Fruit fly (Drosophila melanogaster) whole organism, embryonic: ENCODE measurements around the gene RpS15Aa.

Experiments used
- ATbp ChIP-seq: fragments of 200-800 bp; sonication (Bioruptor generic); optimal IDR thresholded peaks from 2 replicates; lab custom pipeline; 2017; ENCODE audit warnings: missing biosample characterization, mild to moderate bottlenecking, missing genetic modification characterization, missing genetic modification reagents
- Antp ChIP-seq: fragments of 200-800 bp; sonication (Bioruptor generic); optimal IDR thresholded peaks from 3 replicates; lab custom pipeline; 2016; ENCODE audit warnings: missing biosample characterization, missing genetic modification characterization
- Asciz ChIP-seq: fragments of 200-800 bp; sonication (Bioruptor generic); optimal IDR thresholded peaks from 2 replicates; lab custom pipeline; 2017; ENCODE audit warnings: missing biosample characterization, mild to moderate bottlenecking, missing genetic modification characterization, missing genetic modification reagents
- Blimp-1 ChIP-seq: fragments of 200-800 bp; sonication (Bioruptor generic); optimal IDR thresholded peaks from 3 replicates; lab custom pipeline; 2018; ENCODE audit warnings: missing biosample characterization, missing genetic modification characterization, mild to moderate bottlenecking, moderate library complexity, missing genetic modification reagents
- CG10654 ChIP-seq: fragments of 200-800 bp; sonication (Bioruptor generic); optimal IDR thresholded peaks from 2 replicates; lab custom pipeline; 2016; ENCODE audit warnings: missing biosample characterization, missing genetic modification characterization
- CG12391 ChIP-seq: fragments of 200-800 bp; sonication (Bioruptor generic); optimal IDR thresholded peaks from 3 replicates; lab custom pipeline; 2018; ENCODE audit warnings: missing biosample characterization, mild to moderate bottlenecking, missing genetic modification characterization, moderate library complexity
- CG12769 ChIP-seq: fragments of 200-800 bp; sonication (Bioruptor generic); optimal IDR thresholded peaks from 2 replicates; lab custom pipeline; 2019; ENCODE audit warnings: missing biosample characterization, mild to moderate bottlenecking, missing genetic modification characterization, moderate library complexity
- CG15514 ChIP-seq: fragments of 200-800 bp; sonication (Bioruptor generic); optimal IDR thresholded peaks from 3 replicates; lab custom pipeline; 2017; ENCODE audit warnings: missing biosample characterization, missing genetic modification characterization, mild to moderate bottlenecking, moderate library complexity, missing genetic modification reagents
- CG16863 ChIP-seq: fragments of 200-800 bp; sonication (Bioruptor generic); optimal IDR thresholded peaks from 3 replicates; lab custom pipeline; 2016; ENCODE audit warnings: missing biosample characterization, missing genetic modification characterization
- CG2120 ChIP-seq: fragments of 200-800 bp; sonication (Bioruptor generic); optimal IDR thresholded peaks from 3 replicates; lab custom pipeline; 2016; ENCODE audit warnings: missing biosample characterization, missing genetic modification characterization
- CG3407 ChIP-seq: fragments of 200-800 bp; sonication (Bioruptor generic); optimal IDR thresholded peaks from 2 replicates; lab custom pipeline; 2018; ENCODE audit warnings: missing biosample characterization, mild to moderate bottlenecking, missing genetic modification characterization
- CG6689 ChIP-seq: fragments of 200-800 bp; sonication (Bioruptor generic); IDR thresholded peaks from 2 replicates; pipeline ENCODE4 v1.3.6; 2022; ENCODE audit warnings: missing biosample characterization, missing genetic modification characterization
- CG7372 ChIP-seq: fragments of 200-800 bp; sonication (Bioruptor generic); IDR thresholded peaks from 2 replicates; pipeline ENCODE4 v1.3.6; 2022; ENCODE audit warnings: missing biosample characterization, missing genetic modification characterization
- CG7786 ChIP-seq: fragments of 200-800 bp; sonication (Bioruptor generic); optimal IDR thresholded peaks from 2 replicates; lab custom pipeline; 2016; ENCODE audit warnings: missing biosample characterization, missing genetic modification characterization
- CG7987 ChIP-seq: fragments of 200-800 bp; sonication (Bioruptor generic); optimal IDR thresholded peaks from 2 replicates; lab custom pipeline; 2018; ENCODE audit warnings: missing biosample characterization, mild to moderate bottlenecking, missing genetic modification characterization, moderate library complexity
- CG8290 ChIP-seq, 3 experiments: fragments of 200-800 bp; sonication (Bioruptor generic); optimal IDR thresholded peaks; 2 replicates each; lab custom pipeline; 2016 to 2019; ENCODE audit warnings: missing biosample characterization in 3 of 3, missing genetic modification characterization in 3 of 3, mild to moderate bottlenecking in 2 of 3, moderate library complexity in 1 of 3
- CG8944 ChIP-seq: fragments of 200-800 bp; sonication (Bioruptor generic); optimal IDR thresholded peaks from 3 replicates; lab custom pipeline; 2016; ENCODE audit warnings: missing biosample characterization, missing genetic modification characterization
- Dp ChIP-seq: fragments of 200-800 bp; sonication (Bioruptor generic); optimal IDR thresholded peaks from 2 replicates; lab custom pipeline; 2018; ENCODE audit warnings: missing biosample characterization, mild to moderate bottlenecking, missing genetic modification characterization, moderate library complexity
- HLH3B ChIP-seq: fragments of 200-800 bp; sonication (Bioruptor generic); IDR thresholded peaks from 2 replicates; pipeline ENCODE4 v1.3.6; 2022; ENCODE audit warnings: missing biosample characterization, missing genetic modification characterization
- Hr3 ChIP-seq: fragments of 200-800 bp; sonication (Bioruptor generic); optimal IDR thresholded peaks from 3 replicates; lab custom pipeline; 2016; ENCODE audit warnings: missing biosample characterization, missing genetic modification characterization
- Hsf ChIP-seq: fragments of 200-800 bp; sonication (Bioruptor generic); optimal IDR thresholded peaks from 3 replicates; lab custom pipeline; 2016; ENCODE audit warnings: missing biosample characterization, missing genetic modification characterization
- Max ChIP-seq: fragments of 200-800 bp; sonication (Bioruptor generic); optimal IDR thresholded peaks from 2 replicates; lab custom pipeline; 2016; ENCODE audit warnings: missing biosample characterization, mild to moderate bottlenecking, missing genetic modification characterization
- Med ChIP-seq: fragments of 200-800 bp; sonication (Bioruptor generic); peaks from one replicate; lab custom pipeline; 2016; ENCODE audit warnings: missing biosample characterization, missing genetic modification characterization, mild to moderate bottlenecking, inconsistent platforms, moderate library complexity
- Nf-YC ChIP-seq: fragments of 200-800 bp; optimal IDR thresholded peaks from 3 replicates; lab custom pipeline; 2019; ENCODE audit warnings: missing biosample characterization, mild to moderate bottlenecking, missing genetic modification characterization, moderate library complexity
- Sox102F ChIP-seq: fragments of 200-800 bp; sonication (Bioruptor generic); optimal IDR thresholded peaks from 2 replicates; lab custom pipeline; 2018; ENCODE audit warnings: missing biosample characterization, mild to moderate bottlenecking, missing genetic modification characterization, moderate library complexity
- Xrp1 ChIP-seq: fragments of 200-800 bp; sonication (Bioruptor generic); IDR thresholded peaks from 2 replicates; pipeline ENCODE4 v1.3.6; 2022; ENCODE audit warnings: missing biosample characterization, missing genetic modification characterization
- aop ChIP-seq: fragments of 200-800 bp; sonication (Bioruptor generic); IDR thresholded peaks from 2 replicates; pipeline ENCODE4 v1.3.6; 2022; ENCODE audit warnings: missing biosample characterization, missing genetic modification characterization
- bigmax ChIP-seq: fragments of 200-800 bp; sonication (Bioruptor generic); optimal IDR thresholded peaks from 2 replicates; lab custom pipeline; 2018; ENCODE audit warnings: missing biosample characterization, mild to moderate bottlenecking, missing genetic modification characterization
- corto ChIP-seq: fragments of 200-800 bp; sonication (Bioruptor generic); optimal IDR thresholded peaks from 2 replicates; lab custom pipeline; 2016; ENCODE audit warnings: missing biosample characterization, mild to moderate bottlenecking, missing genetic modification characterization, moderate library complexity
- dpn ChIP-seq, 2 experiments: fragments of 200-800 bp; sonication (Bioruptor generic); optimal IDR thresholded peaks; 3 replicates each; lab custom pipeline; 2016; ENCODE audit warnings: missing biosample characterization in 2 of 2, missing genetic modification characterization in 2 of 2
- dysf ChIP-seq: fragments of 200-800 bp; sonication (Bioruptor generic); IDR thresholded peaks from 3 replicates; pipeline ENCODE4 v1.3.6; 2022; ENCODE audit warnings: missing biosample characterization, missing genetic modification characterization
- emc ChIP-seq: fragments of 200-800 bp; sonication (Bioruptor generic); optimal IDR thresholded peaks from 2 replicates; lab custom pipeline; 2016; ENCODE audit warnings: missing biosample characterization, missing genetic modification characterization
- exex ChIP-seq: fragments of 200-800 bp; sonication (Bioruptor generic); optimal IDR thresholded peaks from 4 replicates; lab custom pipeline; 2018; ENCODE audit warnings: missing biosample characterization, mild to moderate bottlenecking, missing genetic modification characterization, moderate library complexity
- ind ChIP-seq: fragments of 200-800 bp; sonication (Bioruptor generic); optimal IDR thresholded peaks from 3 replicates; lab custom pipeline; 2016; ENCODE audit warnings: missing biosample characterization, missing genetic modification characterization
- insv ChIP-seq, 2 experiments: fragments of 200-800 bp; sonication (Bioruptor generic); optimal IDR thresholded peaks; 3 replicates each; lab custom pipeline; 2016 to 2018; ENCODE audit warnings: missing biosample characterization in 2 of 2, missing genetic modification characterization in 2 of 2
- lab ChIP-seq: fragments of 200-800 bp; sonication (Bioruptor generic); optimal IDR thresholded peaks from 3 replicates; lab custom pipeline; 2017; ENCODE audit warnings: missing biosample characterization, missing genetic modification characterization, mild to moderate bottlenecking, moderate library complexity, missing genetic modification reagents
- mam ChIP-seq: fragments of 200-800 bp; sonication (Bioruptor generic); optimal IDR thresholded peaks from 3 replicates; lab custom pipeline; 2016; ENCODE audit warnings: missing biosample characterization, missing genetic modification characterization
- phol ChIP-seq: fragments of 200-800 bp; sonication (Bioruptor generic); optimal IDR thresholded peaks from 3 replicates; lab custom pipeline; 2018; ENCODE audit warnings: missing biosample characterization, mild to moderate bottlenecking, missing genetic modification characterization, moderate library complexity
- row ChIP-seq: fragments of 200-800 bp; sonication (Bioruptor generic); IDR thresholded peaks from 3 replicates; pipeline ENCODE4 v1.3.6; 2022; ENCODE audit warnings: missing biosample characterization, missing genetic modification characterization
- sd ChIP-seq: fragments of 200-800 bp; sonication (Bioruptor generic); optimal IDR thresholded peaks from 3 replicates; lab custom pipeline; 2018; ENCODE audit warnings: missing biosample characterization, mild to moderate bottlenecking, missing genetic modification characterization, moderate library complexity
- sens ChIP-seq: fragments of 200-800 bp; sonication (Bioruptor generic); peaks from one replicate; lab custom pipeline; 2016; ENCODE audit warnings: missing biosample characterization, missing genetic modification characterization
- sens-2 ChIP-seq: fragments of 200-800 bp; sonication (Bioruptor generic); IDR thresholded peaks from 2 replicates; pipeline ENCODE4 v1.3.6; 2022; ENCODE audit warnings: missing biosample characterization, missing genetic modification characterization
- seq ChIP-seq: fragments of 200-800 bp; sonication (Bioruptor generic); IDR thresholded peaks from 2 replicates; pipeline ENCODE4 v1.3.6; 2022; ENCODE audit warnings: missing biosample characterization, missing genetic modification characterization
- slbo ChIP-seq: fragments of 200-800 bp; sonication (Bioruptor generic); IDR thresholded peaks from 2 replicates; pipeline ENCODE4 v1.3.6; 2022; ENCODE audit warnings: missing biosample characterization, missing genetic modification characterization
- sr ChIP-seq: fragments of 200-800 bp; sonication (Bioruptor generic); IDR thresholded peaks from 3 replicates; pipeline ENCODE4 v1.3.6; 2022; ENCODE audit warnings: missing biosample characterization, missing genetic modification characterization
- ttk ChIP-seq: fragments of 200-800 bp; sonication (Bioruptor generic); IDR thresholded peaks from 2 replicates; pipeline ENCODE4 v2.1.2; 2022; ENCODE audit warnings: missing biosample characterization, missing genetic modification characterization
- unpg ChIP-seq: fragments of 200-800 bp; sonication (Bioruptor generic); optimal IDR thresholded peaks from 3 replicates; lab custom pipeline; 2018; ENCODE audit warnings: missing biosample characterization, mild to moderate bottlenecking, missing genetic modification characterization, moderate library complexity
- zfh2 ChIP-seq: fragments of 200-800 bp; sonication (Bioruptor generic); optimal IDR thresholded peaks from 2 replicates; lab custom pipeline; 2016; ENCODE audit warnings: missing biosample characterization, missing genetic modification characterization

Gene RpS15Aa

DNA sequence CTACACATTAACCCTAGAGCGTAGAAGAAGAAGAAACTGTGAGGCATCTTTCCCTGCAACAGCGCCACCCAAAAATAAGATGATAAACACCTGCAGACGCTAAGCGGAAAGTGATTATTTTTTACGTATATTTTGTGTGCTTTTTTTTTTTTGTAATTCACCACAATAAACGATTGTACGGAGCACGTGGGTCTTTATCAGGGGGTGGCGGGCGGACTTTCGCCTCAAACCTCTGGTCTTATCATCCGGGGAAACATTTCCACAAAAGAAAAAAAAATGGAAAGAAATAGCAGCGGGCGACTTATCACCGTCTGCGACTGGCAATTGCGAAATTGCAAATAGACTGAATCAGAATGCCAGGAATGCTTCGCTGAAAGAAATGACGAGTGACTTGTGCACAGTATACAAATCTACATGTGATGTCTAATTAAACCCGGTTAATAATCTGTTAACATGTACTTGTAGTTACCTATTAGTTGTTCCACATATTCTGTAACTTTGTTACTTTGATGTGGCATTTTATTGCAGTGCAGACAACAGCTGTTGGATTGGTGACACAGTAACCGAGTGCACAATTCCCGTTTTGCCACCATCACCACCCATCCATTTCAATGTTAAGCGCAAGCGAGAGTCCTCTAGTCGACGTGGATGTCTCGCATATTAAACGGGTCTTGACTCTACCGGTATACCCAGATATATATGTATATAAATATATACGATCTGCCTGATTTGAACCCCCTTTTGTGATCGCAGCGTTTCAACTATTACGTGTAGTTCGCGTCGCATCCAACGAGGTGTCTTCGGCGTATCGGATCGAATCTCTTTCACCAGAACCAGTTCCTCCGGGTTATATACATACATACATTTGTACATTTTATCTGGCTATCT is 5.4 kb downstream of the RpS15Aa start (continued):
- TF ChIP-seq dpn (GFP tag; optimal IDR thresholded peaks at IDR 0.05; lab: Kevin White, UChicago) (no peak), sens (GFP tag; lab: Kevin White, UChicago) (peak; percentile 64), ATbp (GFP tag; lab: Kevin White, UChicago) (peak; percentile 34), Max (GFP tag; lab: Kevin White, UChicago) (no peak), mam (peak; percentile 26), Asciz (GFP tag; lab: Kevin White, UChicago) (peak; percentile 47), corto (GFP tag; lab: Kevin White, UChicago) (peak; percentile 61), CG8944 (GFP tag; lab: Kevin White, UChicago) (no peak), ind (GFP tag; lab: Kevin White, UChicago) (peak; percentile 24), row (GFP tag; lab: Robert Waterston, UW) (peak; percentile 29; the same call in 2 of the 3 replicates), sr (GFP tag; lab: Robert Waterston, UW) (no peak), CG3407 (GFP tag; lab: Kevin White, UChicago) (no peak), CG8290 (GFP tag; optimal IDR thresholded peaks at IDR 0.05; lab: Kevin White, UChicago) (peak; percentile 5), CG8290 (tag; optimal IDR thresholded peaks at IDR 0.05; lab: Kevin White, UChicago) (peak in 1 of 2 experiments; percentile 70), sd (tag; lab: Kevin White, UChicago) (peak; percentile 89), CG7372 (GFP tag; lab: Robert Waterston, UW) (no peak), CG16863 (GFP tag; lab: Kevin White, UChicago) (no peak), CG6689 (no peak), unpg (GFP tag; lab: Kevin White, UChicago) (peak; percentile 17), lab (GFP tag; lab: Kevin White, UChicago) (peak; percentile 5), seq (GFP tag; lab: Robert Waterston, UW) (0 out of 2 replicates have a peak, but pooled peaks have one; percentile 27), zfh2 (peak; percentile 22), CG2120 (GFP tag; lab: Kevin White, UChicago) (peak; percentile 43), CG10654 (no peak), phol (peak; percentile 15), bigmax (no peak), emc (no peak), Antp (peak; percentile 5), Xrp1 (GFP tag; lab: Robert Waterston, UW) (peak; percentile 27; the same call in 1 of the 2 replicates), Blimp-1 (GFP tag; lab: Kevin White, UChicago) (peak; percentile 28), Nf-YC (tag; lab: Kevin White, UChicago) (no peak), dysf (GFP tag; lab: Robert Waterston, UW) (peak; percentile 34; the same call in 1 of the 3 replicates), Dp (GFP tag; lab: Kevin White, UChicago) (no peak), Hsf (GFP tag; lab: Kevin White, UChicago) (no peak), slbo (GFP tag; lab: Robert Waterston, UW) (peak; percentile 35; the same call in 1 of the 2 replicates), CG7987 (GFP tag; lab: Kevin White, UChicago) (no peak), CG15514 (peak; percentile 31), CG12769 (peak; percentile 11), HLH3B (GFP tag; lab: Robert Waterston, UW) (peak; percentile 43; the same call in 1 of the 2 replicates), aop (GFP tag; lab: Robert Waterston, UW) (0 out of 2 replicates have a peak, but pooled peaks have one; percentile 28), insv (GFP tag; optimal IDR thresholded peaks at IDR 0.05; lab: Kevin White, UChicago) (no peak), CG12391 (peak; percentile 17), exex (peak; percentile 50), sens-2 (GFP tag; lab: Robert Waterston, UW) (no peak), Med (GFP tag; lab: Kevin White, UChicago) (peak; percentile 75), CG7786 (GFP tag; lab: Kevin White, UChicago) (peak; percentile 1), Sox102F (peak; percentile 48), Hr3 (no peak), ttk (GFP tag; lab: Robert Waterston, UW) (0 out of 2 replicates have a peak, but pooled peaks have one; percentile 16)
